Fruit fly (Drosophila melanogaster): ENCODE data around the gene hng3.

Gene hng3

dm6 chr3L:756372-756771 is 1.1 kb upstream of the hng3 start (continued):
- peak; percentile 2 for TF ChIP-seq CG2678 (tag; optimal IDR thresholded peaks at IDR 0.05)
- no peak for TF ChIP-seq tin (GFP tag; optimal IDR thresholded peaks at IDR 0.05)
- peak; percentile 34 for TF ChIP-seq CG11504 (tag; optimal IDR thresholded peaks at IDR 0.05)
- TF ChIP-seq CG14710 (tag; optimal IDR thresholded peaks at IDR 0.05), result no peak
- peak; percentile 35 for TF ChIP-seq CG7839 (tag; optimal IDR thresholded peaks at IDR 0.05)
- peak; percentile 23 for TF ChIP-seq tap (tag; optimal IDR thresholded peaks at IDR 0.05)
- no peak for TF ChIP-seq NFAT (GFP tag; IDR thresholded peaks at IDR 0.05)
- peak; percentile 29 for TF ChIP-seq Blimp-1 (GFP tag; optimal IDR thresholded peaks at IDR 0.05)
- no peak for TF ChIP-seq CG15696 (tag; optimal IDR thresholded peaks at IDR 0.05)
- TF ChIP-seq onecut (GFP tag; IDR thresholded peaks at IDR 0.05), result no peak
- TF ChIP-seq CG2116 (GFP tag; optimal IDR thresholded peaks at IDR 0.05), result no peak
- TF ChIP-seq Asciz (GFP tag; optimal IDR thresholded peaks at IDR 0.05), result peak; percentile 39
- no peak for TF ChIP-seq dpn (GFP tag; optimal IDR thresholded peaks at IDR 0.05)
- peak; percentile 31 for TF ChIP-seq gem (tag; optimal IDR thresholded peaks at IDR 0.05)
- no peak for TF ChIP-seq CG33213 (GFP tag; optimal IDR thresholded peaks at IDR 0.05)
- peak; percentile 24 for TF ChIP-seq CG18262 (tag; optimal IDR thresholded peaks at IDR 0.05)
- TF ChIP-seq CG2875 (GFP tag; optimal IDR thresholded peaks at IDR 0.05), result no peak
- peak; percentile 32; the same call in 1 of the 2 replicates for TF ChIP-seq ttk (GFP tag; IDR thresholded peaks at IDR 0.05)
- TF ChIP-seq wek (GFP tag; optimal IDR thresholded peaks at IDR 0.05), result no peak
- peak; percentile 11 for TF ChIP-seq Xbp1 (GFP tag; optimal IDR thresholded peaks at IDR 0.05)
- 0 out of 2 replicates have a peak, but pooled peaks have one; percentile 25 for TF ChIP-seq vvl (GFP tag; IDR thresholded peaks at IDR 0.05)
- TF ChIP-seq Xrp1 (GFP tag; IDR thresholded peaks at IDR 0.05), result 0 out of 2 replicates have a peak, but pooled peaks have one; percentile 26
- TF ChIP-seq Hr78 (GFP tag; optimal IDR thresholded peaks at IDR 0.05), result no peak
- no peak for TF ChIP-seq ERR (GFP tag; optimal IDR thresholded peaks at IDR 0.05)
- no peak for TF ChIP-seq Dfd (GFP tag; optimal IDR thresholded peaks at IDR 0.05)
- no peak for TF ChIP-seq CG8359 (GFP tag; optimal IDR thresholded peaks at IDR 0.05; ENCODE audit: borderline replicate concordance)
- no peak for TF ChIP-seq sug (tag; optimal IDR thresholded peaks at IDR 0.05)
- TF ChIP-seq CG6683 (GFP tag; optimal IDR thresholded peaks at IDR 0.05), result no peak
- peak; percentile 63 for TF ChIP-seq dmrt99B (tag; optimal IDR thresholded peaks at IDR 0.05)
- peak; percentile 64 for TF ChIP-seq Med (GFP tag)
- TF ChIP-seq CG30431 (GFP tag; optimal IDR thresholded peaks at IDR 0.05), result no peak
- no peak for TF ChIP-seq stc (GFP tag; IDR thresholded peaks at IDR 0.05)
- TF ChIP-seq CG17359 (tag; optimal IDR thresholded peaks at IDR 0.05), result peak; percentile 44
- TF ChIP-seq CG34422 (GFP tag; IDR thresholded peaks at IDR 0.05), result 0 out of 3 replicates have a peak, but pooled peaks have one; percentile 9
- no peak for TF ChIP-seq CG6791 (GFP tag; IDR thresholded peaks at IDR 0.05; ENCODE audit: partially characterized antibody)
- TF ChIP-seq ATbp (GFP tag; optimal IDR thresholded peaks at IDR 0.05), result peak; percentile 4
- TF ChIP-seq Eip74EF (GFP tag; optimal IDR thresholded peaks at IDR 0.05), result peak in 1 of 2 experiments; percentile 2
- no peak for TF ChIP-seq E2f1 (GFP tag; IDR thresholded peaks at IDR 0.05)
- peak; percentile 71 for TF ChIP-seq Drgx (GFP tag; IDR thresholded peaks at IDR 0.05)
- TF ChIP-seq tx (GFP tag; optimal IDR thresholded peaks at IDR 0.05), result no peak
- TF ChIP-seq CG18476 (GFP tag; optimal IDR thresholded peaks at IDR 0.05), result no peak
- peak; percentile 28 for TF ChIP-seq ewg (GFP tag; optimal IDR thresholded peaks at IDR 0.05)
- peak; percentile 16 for TF ChIP-seq az2 (GFP tag; optimal IDR thresholded peaks at IDR 0.05)
- peak; percentile 7 for TF ChIP-seq Sox100B (GFP tag; optimal IDR thresholded peaks at IDR 0.05)
- no peak for TF ChIP-seq dysf (GFP tag; IDR thresholded peaks at IDR 0.05)
- no peak for TF ChIP-seq CG18011 (GFP tag; optimal IDR thresholded peaks at IDR 0.05)
- TF ChIP-seq CG8290 (GFP tag; optimal IDR thresholded peaks at IDR 0.05), result no peak
- peak in 1 of 2 experiments; percentile 9 for TF ChIP-seq CG8290 (tag; optimal IDR thresholded peaks at IDR 0.05)
- peak; percentile 5 for TF ChIP-seq CG12391 (tag; optimal IDR thresholded peaks at IDR 0.05)
- peak; percentile 27 for TF ChIP-seq sisA (GFP tag; IDR thresholded peaks at IDR 0.05)

Measured in whole organism, embryonic.